Fruit fly (Drosophila melanogaster) whole organism, adult: ENCODE measurements around the gene CG13010.

ENCODE experiments used
- CG11617 ChIP-seq: fragments of 200-800 bp; sonication (Bioruptor generic); optimal IDR thresholded peaks from 2 replicates; lab custom pipeline; 2017; ENCODE audit warnings: mild to moderate bottlenecking, missing biosample characterization, missing genetic modification reagents, missing genetic modification characterization
- CG12768 ChIP-seq: fragments of 200-800 bp; sonication (Bioruptor generic); optimal IDR thresholded peaks from 2 replicates; lab custom pipeline; 2017; ENCODE audit warnings: missing biosample characterization, missing genetic modification characterization, mild to moderate bottlenecking, moderate library complexity, missing genetic modification reagents
- CG1620 ChIP-seq: fragments of 200-800 bp; sonication (Bioruptor generic); optimal IDR thresholded peaks from 2 replicates; lab custom pipeline; 2016; ENCODE audit warnings: missing biosample characterization, missing genetic modification characterization
- CG33017 ChIP-seq: fragments of 200-800 bp; sonication (Bioruptor generic); optimal IDR thresholded peaks from 2 replicates; lab custom pipeline; 2018; ENCODE audit warnings: missing biosample characterization, mild to moderate bottlenecking, missing genetic modification characterization, moderate library complexity
- CG7045 ChIP-seq: fragments of 200-800 bp; sonication (Bioruptor generic); optimal IDR thresholded peaks from 2 replicates; lab custom pipeline; 2017; ENCODE audit warnings: missing biosample characterization, mild to moderate bottlenecking, missing genetic modification characterization
- Clk ChIP-seq: fragments of 200-800 bp; sonication (Bioruptor generic); optimal IDR thresholded peaks from 2 replicates; lab custom pipeline; 2017; ENCODE audit warnings: missing biosample characterization, missing genetic modification characterization
- Hr96 ChIP-seq: fragments of 200-800 bp; sonication (Bioruptor generic); optimal IDR thresholded peaks from 2 replicates; lab custom pipeline; 2016; ENCODE audit warnings: missing biosample characterization, missing genetic modification characterization
- cnc ChIP-seq, 2 experiments: fragments of >200 bp; optimal IDR thresholded peaks; 2 replicates each; lab custom pipeline; 2017
- kay ChIP-seq: fragments of 200-800 bp; sonication (Bioruptor generic); peaks from one replicate; lab custom pipeline; 2016; ENCODE audit warnings: missing biosample characterization, missing genetic modification characterization, borderline replicate concordance

DNA sequence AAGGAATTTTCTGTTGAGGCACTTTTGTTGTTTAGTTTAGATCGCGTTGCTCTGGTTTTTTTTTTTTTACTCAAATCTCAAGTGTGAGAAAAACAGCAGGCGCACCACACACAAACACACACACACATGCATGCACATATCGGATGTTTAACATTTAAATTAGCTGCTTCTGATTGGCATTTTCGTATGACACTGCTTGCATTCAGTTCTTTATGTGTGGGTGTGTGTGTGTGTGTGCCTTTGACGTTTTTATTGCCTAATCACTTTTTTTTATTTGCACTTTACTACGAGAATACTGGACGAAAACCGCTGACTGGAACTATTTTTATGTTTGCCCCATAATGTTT is 30.3 kb downstream of the CG13010 start:
- TF ChIP-seq cnc (optimal IDR thresholded peaks at IDR 0.05; lab: Kevin White, UChicago) (no peak), CG1620 (no peak), kay (GFP tag; lab: Kevin White, UChicago) (no peak), Clk (no peak), CG11617 (GFP tag; lab: Kevin White, UChicago) (no peak), Hr96 (GFP tag; lab: Kevin White, UChicago) (no peak), CG33017 (no peak), CG7045 (GFP tag; lab: Kevin White, UChicago) (no peak), CG12768 (GFP tag; lab: Kevin White, UChicago) (no peak)
